Fruit fly (Drosophila melanogaster) whole organism, embryonic: Measurements from ENCODE around the gene CG42395.

Experiments used
- Bdp1 ChIP-seq: fragments of 200-800 bp; sonication (Bioruptor generic); optimal IDR thresholded peaks from 3 replicates; lab custom pipeline; 2016; ENCODE audit warnings: missing biosample characterization, missing genetic modification characterization
- CG10654 ChIP-seq: fragments of 200-800 bp; sonication (Bioruptor generic); optimal IDR thresholded peaks from 2 replicates; lab custom pipeline; 2016; ENCODE audit warnings: missing biosample characterization, missing genetic modification characterization
- CG10979 ChIP-seq: fragments of 200-800 bp; sonication (Bioruptor generic); optimal IDR thresholded peaks from 2 replicates; lab custom pipeline; 2018; ENCODE audit warnings: missing biosample characterization, mild to moderate bottlenecking, missing genetic modification characterization, moderate library complexity
- CG11504 ChIP-seq: fragments of 200-800 bp; sonication (Bioruptor generic); optimal IDR thresholded peaks from 3 replicates; lab custom pipeline; 2019; ENCODE audit warnings: missing biosample characterization, mild to moderate bottlenecking, missing genetic modification characterization, moderate library complexity
- CG14014 ChIP-seq: fragments of 200-800 bp; sonication (Bioruptor generic); IDR thresholded peaks from 2 replicates; pipeline ENCODE4 v1.3.6; 2022; ENCODE audit warnings: missing biosample characterization, missing genetic modification characterization
- CG15269 ChIP-seq: fragments of 200-800 bp; sonication (Bioruptor generic); optimal IDR thresholded peaks from 2 replicates; lab custom pipeline; 2018; ENCODE audit warnings: missing biosample characterization, mild to moderate bottlenecking, missing genetic modification characterization, moderate library complexity
- CG15601 ChIP-seq: fragments of 200-800 bp; sonication (Bioruptor generic); optimal IDR thresholded peaks from 3 replicates; lab custom pipeline; 2019; ENCODE audit warnings: missing biosample characterization, mild to moderate bottlenecking, missing genetic modification characterization, moderate library complexity
- CG15696 ChIP-seq: fragments of 200-800 bp; sonication (Bioruptor generic); optimal IDR thresholded peaks from 2 replicates; lab custom pipeline; 2019; ENCODE audit warnings: missing biosample characterization, mild to moderate bottlenecking, missing genetic modification characterization, moderate library complexity
- CG16815 ChIP-seq: fragments of 200-800 bp; sonication (Bioruptor generic); optimal IDR thresholded peaks from 3 replicates; lab custom pipeline; 2017; ENCODE audit warnings: missing biosample characterization, mild to moderate bottlenecking, missing genetic modification characterization
- CG17328 ChIP-seq: fragments of 200-800 bp; sonication (Bioruptor generic); IDR thresholded peaks from 2 replicates; pipeline ENCODE4 v1.3.6; 2022; ENCODE audit warnings: missing biosample characterization, missing genetic modification characterization
- CG17568 ChIP-seq: fragments of 200-800 bp; sonication (Bioruptor generic); optimal IDR thresholded peaks from 2 replicates; lab custom pipeline; 2018; ENCODE audit warnings: missing biosample characterization, mild to moderate bottlenecking, missing genetic modification characterization, moderate library complexity
- CG2116 ChIP-seq: fragments of 200-800 bp; sonication (Bioruptor generic); optimal IDR thresholded peaks from 3 replicates; lab custom pipeline; 2018; ENCODE audit warnings: missing biosample characterization, mild to moderate bottlenecking, missing genetic modification characterization
- CG30431 ChIP-seq: fragments of 200-800 bp; sonication (Bioruptor generic); optimal IDR thresholded peaks from 2 replicates; lab custom pipeline; 2017; ENCODE audit warnings: missing biosample characterization, missing genetic modification characterization
- CG4617 ChIP-seq: fragments of 200-800 bp; sonication (Bioruptor generic); optimal IDR thresholded peaks from 3 replicates; lab custom pipeline; 2016; ENCODE audit warnings: missing biosample characterization, missing genetic modification characterization, borderline replicate concordance
- CG9727 ChIP-seq: fragments of 200-800 bp; sonication (Bioruptor generic); optimal IDR thresholded peaks from 3 replicates; lab custom pipeline; 2017; ENCODE audit warnings: missing biosample characterization, mild to moderate bottlenecking, missing genetic modification characterization
- D ChIP-seq, 2 experiments: fragments of 200-800 bp in 1 of 2; fragments of >200 bp in 1 of 2; sonication (Bioruptor generic) in 1 of 2; optimal IDR thresholded peaks; 2 replicates in 1 of 2; 3 replicates in 1 of 2; lab custom pipeline; 2017; ENCODE audit warnings: mild to moderate bottlenecking in 1 of 2, missing biosample characterization in 1 of 2, missing genetic modification characterization in 1 of 2, missing genetic modification reagents in 1 of 2
- Dad ChIP-seq: fragments of 200-800 bp; sonication (Bioruptor generic); optimal IDR thresholded peaks from 3 replicates; lab custom pipeline; 2016; ENCODE audit warnings: missing biosample characterization, missing genetic modification characterization
- Ets97D ChIP-seq: fragments of 200-800 bp; sonication (Bioruptor generic); optimal IDR thresholded peaks from 3 replicates; lab custom pipeline; 2016; ENCODE audit warnings: missing biosample characterization, missing genetic modification characterization
- H2.0 ChIP-seq: fragments of 200-800 bp; sonication (Bioruptor generic); IDR thresholded peaks from 2 replicates; pipeline ENCODE4 v1.3.6; 2022; ENCODE audit warnings: missing biosample characterization, missing genetic modification characterization
- HLH3B ChIP-seq: fragments of 200-800 bp; sonication (Bioruptor generic); IDR thresholded peaks from 2 replicates; pipeline ENCODE4 v1.3.6; 2022; ENCODE audit warnings: missing biosample characterization, missing genetic modification characterization
- HLH54F ChIP-seq: fragments of 200-800 bp; sonication (Bioruptor generic); optimal IDR thresholded peaks from 3 replicates; lab custom pipeline; 2016; ENCODE audit warnings: missing biosample characterization, missing genetic modification characterization
- Hey ChIP-seq: fragments of 200-800 bp; sonication (Bioruptor generic); optimal IDR thresholded peaks from 3 replicates; lab custom pipeline; 2018; ENCODE audit warnings: missing biosample characterization, mild to moderate bottlenecking, missing genetic modification characterization
- Hmx ChIP-seq: fragments of 200-800 bp; sonication (Bioruptor generic); optimal IDR thresholded peaks from 2 replicates; lab custom pipeline; 2016; ENCODE audit warnings: missing biosample characterization, missing genetic modification characterization
- PHDP ChIP-seq: fragments of 200-800 bp; sonication (Bioruptor generic); optimal IDR thresholded peaks from 3 replicates; lab custom pipeline; 2018; ENCODE audit warnings: missing biosample characterization, mild to moderate bottlenecking, missing genetic modification characterization, moderate library complexity
- Six4 ChIP-seq: fragments of 200-800 bp; sonication (Bioruptor generic); optimal IDR thresholded peaks from 2 replicates; lab custom pipeline; 2016; ENCODE audit warnings: missing biosample characterization, missing genetic modification characterization
- Ssrp ChIP-seq: fragments of 200-800 bp; sonication (Bioruptor generic); optimal IDR thresholded peaks from 2 replicates; lab custom pipeline; 2018; ENCODE audit warnings: missing biosample characterization, mild to moderate bottlenecking, missing genetic modification characterization, moderate library complexity
- bigmax ChIP-seq: fragments of 200-800 bp; sonication (Bioruptor generic); optimal IDR thresholded peaks from 2 replicates; lab custom pipeline; 2018; ENCODE audit warnings: missing biosample characterization, mild to moderate bottlenecking, missing genetic modification characterization
- btn ChIP-seq: fragments of 200-800 bp; sonication (Bioruptor generic); optimal IDR thresholded peaks from 2 replicates; lab custom pipeline; 2016; ENCODE audit warnings: missing biosample characterization, missing genetic modification characterization
- cad ChIP-seq: fragments of >200 bp; optimal IDR thresholded peaks from 2 replicates; lab custom pipeline; 2017; ENCODE audit warnings: missing biosample characterization, missing genetic modification characterization
- cato ChIP-seq: fragments of 200-800 bp; sonication (Bioruptor generic); optimal IDR thresholded peaks from 2 replicates; lab custom pipeline; 2016; ENCODE audit warnings: missing biosample characterization, missing genetic modification characterization, borderline replicate concordance
- dan ChIP-seq: fragments of 200-800 bp; sonication (Bioruptor generic); IDR thresholded peaks from 2 replicates; pipeline ENCODE4 v1.3.6; 2022; ENCODE audit warnings: missing biosample characterization, missing genetic modification characterization
- danr ChIP-seq: fragments of 200-800 bp; sonication (Bioruptor generic); IDR thresholded peaks from 2 replicates; pipeline ENCODE4 v1.3.6; 2022; ENCODE audit warnings: missing biosample characterization, missing genetic modification characterization
- eyg ChIP-seq: fragments of 200-800 bp; sonication (Bioruptor generic); optimal IDR thresholded peaks from 3 replicates; lab custom pipeline; 2016; ENCODE audit warnings: missing biosample characterization, missing genetic modification characterization
- fd96Cb ChIP-seq: fragments of 200-800 bp; sonication (Bioruptor generic); optimal IDR thresholded peaks from 2 replicates; lab custom pipeline; 2018; ENCODE audit warnings: missing biosample characterization, mild to moderate bottlenecking, missing genetic modification characterization, moderate library complexity
- gfzf ChIP-seq: fragments of 200-800 bp; sonication (Bioruptor generic); optimal IDR thresholded peaks from 2 replicates; lab custom pipeline; 2016; ENCODE audit warnings: missing biosample characterization, mild to moderate bottlenecking, missing genetic modification characterization, moderate library complexity
- gsb ChIP-seq: fragments of 200-800 bp; sonication (Bioruptor generic); IDR thresholded peaks from 2 replicates; pipeline ENCODE4 v1.3.6; 2022; ENCODE audit warnings: missing biosample characterization, missing genetic modification characterization
- h ChIP-seq: fragments of >200 bp; optimal IDR thresholded peaks from 2 replicates; lab custom pipeline; 2017
- hkb ChIP-seq, 2 experiments: fragments of 200-800 bp in 1 of 2; fragments of >200 bp in 1 of 2; sonication (Bioruptor generic) in 1 of 2; IDR thresholded peaks in 1 of 2; optimal IDR thresholded peaks in 1 of 2; 2 replicates each; pipeline versions ENCODE4 v1.3.6 to Lab custom; 2017 to 2022; ENCODE audit warnings: missing biosample characterization in 1 of 2, missing genetic modification characterization in 1 of 2
- jumu ChIP-seq: fragments of 200-800 bp; sonication (Bioruptor generic); optimal IDR thresholded peaks from 3 replicates; lab custom pipeline; 2016; ENCODE audit warnings: missing biosample characterization, missing genetic modification characterization
- maf-S ChIP-seq: fragments of 200-800 bp; sonication (Bioruptor generic); optimal IDR thresholded peaks from 2 replicates; lab custom pipeline; 2016; ENCODE audit warnings: missing biosample characterization, missing genetic modification characterization
- mirr ChIP-seq: fragments of 200-800 bp; sonication (Bioruptor generic); optimal IDR thresholded peaks from 3 replicates; lab custom pipeline; 2018; ENCODE audit warnings: missing biosample characterization, mild to moderate bottlenecking, missing genetic modification characterization
- mld ChIP-seq: fragments of 200-800 bp; sonication (Bioruptor generic); IDR thresholded peaks from 3 replicates; pipeline ENCODE4 v1.3.6; 2022; ENCODE audit warnings: missing biosample characterization, missing genetic modification characterization; ENCODE audit not compliant: partially characterized antibody
- pnt ChIP-seq: fragments of 200-800 bp; sonication (Bioruptor generic); optimal IDR thresholded peaks from 3 replicates; lab custom pipeline; 2016; ENCODE audit warnings: missing biosample characterization, missing genetic modification characterization
- seq ChIP-seq: fragments of 200-800 bp; sonication (Bioruptor generic); IDR thresholded peaks from 2 replicates; pipeline ENCODE4 v1.3.6; 2022; ENCODE audit warnings: missing biosample characterization, missing genetic modification characterization
- shn ChIP-seq: fragments of 200-800 bp; sonication (Bioruptor generic); optimal IDR thresholded peaks from 3 replicates; lab custom pipeline; 2016; ENCODE audit warnings: missing biosample characterization, missing genetic modification characterization
- sqz ChIP-seq: fragments of 200-800 bp; sonication (Bioruptor generic); optimal IDR thresholded peaks from 3 replicates; lab custom pipeline; 2018; ENCODE audit warnings: missing biosample characterization, mild to moderate bottlenecking, missing genetic modification characterization
- ssp ChIP-seq: fragments of 200-800 bp; sonication (Bioruptor generic); IDR thresholded peaks from 2 replicates; pipeline ENCODE4 v1.3.6; 2022; ENCODE audit warnings: missing biosample characterization, missing genetic modification characterization
- tgo ChIP-seq: fragments of 200-800 bp; sonication (Bioruptor generic); IDR thresholded peaks from 3 replicates; pipeline ENCODE4 v1.3.6; 2022; ENCODE audit warnings: missing biosample characterization, missing genetic modification characterization
- tio ChIP-seq: fragments of 200-800 bp; sonication (Bioruptor generic); optimal IDR thresholded peaks from 2 replicates; lab custom pipeline; 2017; ENCODE audit warnings: missing biosample characterization, missing genetic modification characterization, inconsistent platforms

Gene CG42395

dm6 chrX:9585359-9586002, 9.4 kb upstream of the CG42395 start, which contains the start of gene Hex-A (continued):
- TF ChIP-seq CG15269 (tag; lab: Kevin White, UChicago) = peak; percentile 98
- TF ChIP-seq CG4617 (GFP tag; lab: Kevin White, UChicago) = peak; percentile 60
- peak; percentile 92 for TF ChIP-seq maf-S (GFP tag; lab: Kevin White, UChicago)
- TF ChIP-seq CG11504 (tag; lab: Kevin White, UChicago) = peak; percentile 97
- TF ChIP-seq sqz (GFP tag; lab: Kevin White, UChicago) = peak; percentile 95
- TF ChIP-seq Ets97D (GFP tag; lab: Kevin White, UChicago) = peak; percentile 53
- TF ChIP-seq CG2116 (GFP tag; lab: Kevin White, UChicago) = peak; percentile 75
- no peak for TF ChIP-seq h (lab: Kevin White, UChicago)
- no peak for TF ChIP-seq D (optimal IDR thresholded peaks at IDR 0.05; lab: Kevin White, UChicago)
- TF ChIP-seq D (GFP tag; optimal IDR thresholded peaks at IDR 0.05; lab: Kevin White, UChicago) = peak; percentile 95
- TF ChIP-seq HLH3B (GFP tag; lab: Robert Waterston, UW) = peak; percentile 91
- no peak for TF ChIP-seq bigmax (GFP tag; lab: Kevin White, UChicago)
- TF ChIP-seq CG15696 (tag; lab: Kevin White, UChicago) = peak; percentile 84
- TF ChIP-seq dan (GFP tag; lab: Robert Waterston, UW) = no peak
- peak; percentile 88 for TF ChIP-seq CG17328
- peak; percentile 88 for TF ChIP-seq shn (GFP tag; lab: Kevin White, UChicago)
- no peak for TF ChIP-seq gfzf
- TF ChIP-seq Ssrp (tag; lab: Kevin White, UChicago) = peak; percentile 97
- peak; percentile 99 for TF ChIP-seq PHDP
- TF ChIP-seq eyg (GFP tag; lab: Kevin White, UChicago) = peak; percentile 87
- TF ChIP-seq fd96Cb = peak; percentile 94
- TF ChIP-seq danr (GFP tag; lab: Robert Waterston, UW) = peak; percentile 84
- TF ChIP-seq Hmx (GFP tag; lab: Kevin White, UChicago) = peak; percentile 91
- TF ChIP-seq CG16815 (GFP tag; lab: Kevin White, UChicago) = peak; percentile 80
- TF ChIP-seq pnt (GFP tag; lab: Kevin White, UChicago) = peak; percentile 82
- no peak for TF ChIP-seq cad (GFP tag; lab: Kevin White, UChicago)
- TF ChIP-seq CG17568 (GFP tag; lab: Kevin White, UChicago) = peak; percentile 94
- TF ChIP-seq Six4 (GFP tag; lab: Kevin White, UChicago) = peak; percentile 87
- peak; percentile 82 for TF ChIP-seq cato
- peak; percentile 88 for TF ChIP-seq jumu
- TF ChIP-seq CG9727 (GFP tag; lab: Kevin White, UChicago) = peak; percentile 98
- TF ChIP-seq seq (GFP tag; lab: Robert Waterston, UW) = peak; percentile 96
- TF ChIP-seq Dad (GFP tag; lab: Kevin White, UChicago) = peak; percentile 90
- peak; percentile 85 for TF ChIP-seq H2.0 (GFP tag; lab: Robert Waterston, UW)
- TF ChIP-seq btn = peak; percentile 81
- peak; percentile 94 for TF ChIP-seq HLH54F
- TF ChIP-seq tgo (GFP tag; lab: Robert Waterston, UW) = peak; percentile 91
- TF ChIP-seq mirr = peak; percentile 96
- TF ChIP-seq gsb (GFP tag; lab: Robert Waterston, UW) = peak; percentile 88
- peak; percentile 93 for TF ChIP-seq Hey
- peak; percentile 84 for TF ChIP-seq CG10654 (GFP tag; lab: Kevin White, UChicago)
- TF ChIP-seq CG30431 (GFP tag; lab: Kevin White, UChicago) = peak; percentile 84
- TF ChIP-seq mld (GFP tag; lab: Robert Waterston, UW) = no peak
- peak; percentile 85 for TF ChIP-seq tio (GFP tag; lab: Kevin White, UChicago)
- peak; percentile 82 for TF ChIP-seq Bdp1 (GFP tag; lab: Kevin White, UChicago)
- TF ChIP-seq ssp (GFP tag; lab: Robert Waterston, UW) = peak; percentile 70
- no peak for TF ChIP-seq hkb (optimal IDR thresholded peaks at IDR 0.05; lab: Kevin White, UChicago)
- TF ChIP-seq hkb (GFP tag; IDR thresholded peaks at IDR 0.05; lab: Robert Waterston, UW) = peak; percentile 95
- TF ChIP-seq CG15601 = peak; percentile 96
- peak; percentile 98 for TF ChIP-seq CG10979
- TF ChIP-seq CG14014 (GFP tag; lab: Robert Waterston, UW) = peak; percentile 92
